Fruit fly (Drosophila melanogaster) whole organism, embryonic: Measurements from ENCODE around the gene Cipc.

Source experiments
- Aef1 ChIP-seq: fragments of 200-800 bp; sonication (Bioruptor generic); IDR thresholded peaks from 3 replicates; pipeline ENCODE4 v1.3.6; 2022; ENCODE audit warnings: missing biosample characterization, missing genetic modification characterization
- Bteb2 ChIP-seq: fragments of 200-800 bp; sonication (Bioruptor generic); optimal IDR thresholded peaks from 2 replicates; lab custom pipeline; 2016; ENCODE audit warnings: missing biosample characterization, missing genetic modification characterization
- CG10543 ChIP-seq: fragments of 200-800 bp; sonication (Bioruptor generic); optimal IDR thresholded peaks from 3 replicates; lab custom pipeline; 2017; ENCODE audit warnings: missing biosample characterization, mild to moderate bottlenecking, missing genetic modification characterization, moderate library complexity
- CG11085 ChIP-seq: fragments of 200-800 bp; sonication (Bioruptor generic); IDR thresholded peaks from 2 replicates; pipeline ENCODE4 v1.3.6; 2022; ENCODE audit warnings: missing biosample characterization, missing genetic modification characterization
- CG11560 ChIP-seq: fragments of 200-800 bp; sonication (Bioruptor generic); IDR thresholded peaks from 3 replicates; pipeline ENCODE4 v1.3.6; 2022; ENCODE audit warnings: missing biosample characterization, missing genetic modification characterization
- CG11723 ChIP-seq: fragments of 200-800 bp; sonication (Bioruptor generic); optimal IDR thresholded peaks from 2 replicates; lab custom pipeline; 2017; ENCODE audit warnings: missing biosample characterization, mild to moderate bottlenecking, missing genetic modification characterization
- CG13775 ChIP-seq: fragments of 200-800 bp; sonication (Bioruptor generic); optimal IDR thresholded peaks from 3 replicates; lab custom pipeline; 2017; ENCODE audit warnings: missing biosample characterization, mild to moderate bottlenecking, missing genetic modification characterization
- CG14667 ChIP-seq: fragments of 200-800 bp; sonication (Bioruptor generic); IDR thresholded peaks from 2 replicates; pipeline ENCODE4 v1.3.6; 2022; ENCODE audit warnings: missing biosample characterization, missing genetic modification characterization
- CG1602 ChIP-seq: fragments of 200-800 bp; sonication (Bioruptor generic); optimal IDR thresholded peaks from 3 replicates; lab custom pipeline; 2016; ENCODE audit warnings: missing biosample characterization, missing genetic modification characterization
- CG17361 ChIP-seq: fragments of 200-800 bp; sonication (Bioruptor generic); IDR thresholded peaks from 3 replicates; pipeline ENCODE4 v1.3.6; 2022; ENCODE audit warnings: missing biosample characterization, missing genetic modification characterization
- CG17385 ChIP-seq: fragments of 200-800 bp; sonication (Bioruptor generic); optimal IDR thresholded peaks from 3 replicates; lab custom pipeline; 2018; ENCODE audit warnings: missing biosample characterization, mild to moderate bottlenecking, missing genetic modification characterization
- CG17802 ChIP-seq: fragments of 200-800 bp; sonication (Bioruptor generic); optimal IDR thresholded peaks from 2 replicates; lab custom pipeline; 2018; ENCODE audit warnings: missing biosample characterization, mild to moderate bottlenecking, missing genetic modification characterization, moderate library complexity
- CG17912 ChIP-seq: fragments of 200-800 bp; sonication (Bioruptor generic); optimal IDR thresholded peaks from 2 replicates; lab custom pipeline; 2018; ENCODE audit warnings: missing biosample characterization, mild to moderate bottlenecking, missing genetic modification characterization
- CG2120 ChIP-seq: fragments of 200-800 bp; sonication (Bioruptor generic); optimal IDR thresholded peaks from 3 replicates; lab custom pipeline; 2016; ENCODE audit warnings: missing biosample characterization, missing genetic modification characterization
- CG2678 ChIP-seq: fragments of 200-800 bp; sonication (Bioruptor generic); optimal IDR thresholded peaks from 3 replicates; lab custom pipeline; 2019; ENCODE audit warnings: missing biosample characterization, mild to moderate bottlenecking, missing genetic modification characterization, moderate library complexity
- CG34376 ChIP-seq: fragments of 200-800 bp; sonication (Bioruptor generic); optimal IDR thresholded peaks from 2 replicates; lab custom pipeline; 2018; ENCODE audit warnings: missing biosample characterization, mild to moderate bottlenecking, missing genetic modification characterization
- CG4360 ChIP-seq: fragments of 200-800 bp; sonication (Bioruptor generic); IDR thresholded peaks from 2 replicates; pipeline ENCODE4 v1.3.6; 2022; ENCODE audit warnings: missing biosample characterization, missing genetic modification characterization
- CG6175 ChIP-seq: fragments of 200-800 bp; sonication (Bioruptor generic); IDR thresholded peaks from 3 replicates; pipeline ENCODE4 v1.3.6; 2022; ENCODE audit warnings: missing biosample characterization, missing genetic modification characterization
- CG6813 ChIP-seq: fragments of 200-800 bp; sonication (Bioruptor generic); optimal IDR thresholded peaks from 2 replicates; lab custom pipeline; 2017; ENCODE audit warnings: missing biosample characterization, missing genetic modification characterization, mild to moderate bottlenecking, moderate library complexity, missing genetic modification reagents
- CG9797 ChIP-seq: fragments of 200-800 bp; sonication (Bioruptor generic); optimal IDR thresholded peaks from 3 replicates; lab custom pipeline; 2018; ENCODE audit warnings: missing biosample characterization, mild to moderate bottlenecking, missing genetic modification characterization
- CkIIα-i1 ChIP-seq: fragments of 200-800 bp; sonication (Bioruptor generic); IDR thresholded peaks from 2 replicates; pipeline ENCODE4 v1.3.6; 2022; ENCODE audit warnings: missing biosample characterization, missing genetic modification characterization
- Dek ChIP-seq: fragments of 200-800 bp; sonication (Bioruptor generic); optimal IDR thresholded peaks from 3 replicates; lab custom pipeline; 2019; ENCODE audit warnings: missing biosample characterization, mild to moderate bottlenecking, missing genetic modification characterization, moderate library complexity
- Dfd ChIP-seq, 2 experiments: fragments of >200 bp; optimal IDR thresholded peaks; 2 replicates each; lab custom pipeline; 2017; ENCODE audit warnings: missing biosample characterization in 2 of 2, missing genetic modification characterization in 2 of 2
- Dref ChIP-seq: fragments of 200-800 bp; sonication (Bioruptor generic); IDR thresholded peaks from 2 replicates; pipeline ENCODE4 v1.3.6; 2022; ENCODE audit warnings: missing biosample characterization, missing genetic modification characterization
- Elba2 ChIP-seq: fragments of 200-800 bp; sonication (Bioruptor generic); optimal IDR thresholded peaks from 3 replicates; lab custom pipeline; 2016; ENCODE audit warnings: missing biosample characterization, missing genetic modification characterization
- HHEX ChIP-seq: fragments of 200-800 bp; sonication (Bioruptor generic); optimal IDR thresholded peaks from 3 replicates; lab custom pipeline; 2017; ENCODE audit warnings: missing biosample characterization, mild to moderate bottlenecking, missing genetic modification characterization, missing genetic modification reagents
- Kr ChIP-seq: fragments of 200-800 bp; sonication (Bioruptor generic); optimal IDR thresholded peaks from 2 replicates; lab custom pipeline; 2017; ENCODE audit warnings: missing biosample characterization, mild to moderate bottlenecking, missing genetic modification characterization
- Neu2 ChIP-seq: fragments of 200-800 bp; sonication (Bioruptor generic); optimal IDR thresholded peaks from 3 replicates; lab custom pipeline; 2016; ENCODE audit warnings: missing biosample characterization, missing genetic modification characterization, borderline replicate concordance
- PHDP ChIP-seq: fragments of 200-800 bp; sonication (Bioruptor generic); optimal IDR thresholded peaks from 3 replicates; lab custom pipeline; 2018; ENCODE audit warnings: missing biosample characterization, mild to moderate bottlenecking, missing genetic modification characterization, moderate library complexity
- Pdp1 ChIP-seq, 2 experiments: fragments of 200-800 bp; sonication (Bioruptor generic); optimal IDR thresholded peaks; 3 replicates each; lab custom pipeline; 2016; ENCODE audit warnings: missing biosample characterization in 2 of 2, missing genetic modification characterization in 2 of 2, mild to moderate bottlenecking in 1 of 2, moderate library complexity in 1 of 2
- ac ChIP-seq: fragments of 200-800 bp; sonication (Bioruptor generic); optimal IDR thresholded peaks from 3 replicates; lab custom pipeline; 2017; ENCODE audit warnings: missing biosample characterization, mild to moderate bottlenecking, missing genetic modification characterization
- bbx ChIP-seq: fragments of 200-800 bp; sonication (Bioruptor generic); IDR thresholded peaks from 2 replicates; pipeline ENCODE4 v1.3.6; 2022; ENCODE audit warnings: missing biosample characterization, missing genetic modification characterization; ENCODE audit not compliant: partially characterized antibody
- bigmax ChIP-seq: fragments of 200-800 bp; sonication (Bioruptor generic); optimal IDR thresholded peaks from 2 replicates; lab custom pipeline; 2018; ENCODE audit warnings: missing biosample characterization, mild to moderate bottlenecking, missing genetic modification characterization
- br ChIP-seq: fragments of >200 bp; optimal IDR thresholded peaks from 2 replicates; lab custom pipeline; 2017
- crp ChIP-seq, 2 experiments: fragments of 200-800 bp; sonication (Bioruptor generic); optimal IDR thresholded peaks; 2 replicates in 1 of 2; 3 replicates in 1 of 2; lab custom pipeline; 2017; ENCODE audit warnings: missing biosample characterization in 2 of 2, missing genetic modification characterization in 2 of 2, mild to moderate bottlenecking in 1 of 2, moderate library complexity in 1 of 2
- ems ChIP-seq: fragments of 200-800 bp; sonication (Bioruptor generic); optimal IDR thresholded peaks from 3 replicates; lab custom pipeline; 2016; ENCODE audit warnings: missing biosample characterization, missing genetic modification characterization
- eyg ChIP-seq: fragments of 200-800 bp; sonication (Bioruptor generic); optimal IDR thresholded peaks from 3 replicates; lab custom pipeline; 2016; ENCODE audit warnings: missing biosample characterization, missing genetic modification characterization
- fd3F ChIP-seq: fragments of 200-800 bp; sonication (Bioruptor generic); optimal IDR thresholded peaks from 2 replicates; lab custom pipeline; 2018; ENCODE audit warnings: missing biosample characterization, mild to moderate bottlenecking, missing genetic modification characterization, moderate library complexity
- gt ChIP-seq: fragments of 200-800 bp; sonication (Bioruptor generic); IDR thresholded peaks from 2 replicates; pipeline ENCODE4 v1.3.6; 2022; ENCODE audit warnings: missing biosample characterization, missing genetic modification characterization
- mld ChIP-seq: fragments of 200-800 bp; sonication (Bioruptor generic); IDR thresholded peaks from 3 replicates; pipeline ENCODE4 v1.3.6; 2022; ENCODE audit warnings: missing biosample characterization, missing genetic modification characterization; ENCODE audit not compliant: partially characterized antibody
- prd ChIP-seq, 3 experiments: fragments of >200 bp in 2 of 3; fragments of 200-800 bp in 1 of 3; sonication (Bioruptor generic) in 1 of 3; optimal IDR thresholded peaks in 2 of 3; IDR thresholded peaks in 1 of 3; 2 replicates in 2 of 3; 3 replicates in 1 of 3; pipeline versions ENCODE4 v1.3.6 to Lab custom; 2017 to 2022; ENCODE audit warnings: missing biosample characterization in 1 of 3, missing genetic modification characterization in 1 of 3
- shn ChIP-seq: fragments of 200-800 bp; sonication (Bioruptor generic); optimal IDR thresholded peaks from 3 replicates; lab custom pipeline; 2016; ENCODE audit warnings: missing biosample characterization, missing genetic modification characterization
- sna ChIP-seq: fragments of 200-800 bp; sonication (Bioruptor generic); IDR thresholded peaks from 2 replicates; pipeline ENCODE4 v1.3.6; 2022; ENCODE audit warnings: missing biosample characterization, missing genetic modification characterization; ENCODE audit not compliant: partially characterized antibody
- tll ChIP-seq, 2 experiments: fragments of 200-800 bp in 1 of 2; fragments of >200 bp in 1 of 2; sonication (Bioruptor generic) in 1 of 2; optimal IDR thresholded peaks; 2 replicates each; lab custom pipeline; 2017 to 2019; ENCODE audit warnings: missing biosample characterization in 2 of 2, missing genetic modification characterization in 2 of 2, mild to moderate bottlenecking in 1 of 2, moderate library complexity in 1 of 2
- tna ChIP-seq: fragments of 200-800 bp; sonication (Bioruptor generic); IDR thresholded peaks from 2 replicates; pipeline ENCODE4 v1.3.6; 2022; ENCODE audit warnings: missing biosample characterization, missing genetic modification characterization; ENCODE audit not compliant: partially characterized antibody
- unpg ChIP-seq: fragments of 200-800 bp; sonication (Bioruptor generic); optimal IDR thresholded peaks from 3 replicates; lab custom pipeline; 2018; ENCODE audit warnings: missing biosample characterization, mild to moderate bottlenecking, missing genetic modification characterization, moderate library complexity
- zen ChIP-seq: fragments of 200-800 bp; sonication (Bioruptor generic); optimal IDR thresholded peaks from 3 replicates; lab custom pipeline; 2018; ENCODE audit warnings: missing biosample characterization, mild to moderate bottlenecking, missing genetic modification characterization, moderate library complexity
- zen2 ChIP-seq: fragments of 200-800 bp; sonication (Bioruptor generic); IDR thresholded peaks from 3 replicates; pipeline ENCODE4 v1.3.6; 2022; ENCODE audit warnings: missing biosample characterization, missing genetic modification characterization; ENCODE audit not compliant: partially characterized antibody

Gene Cipc

dm6 chr3R:26106595-26107152 lies at the start of gene Cipc (continued):
- peak; percentile 63 for TF ChIP-seq fd3F
- TF ChIP-seq Dref: 0 out of 2 replicates have a peak, but pooled peaks have one; percentile 34
- peak; percentile 70; the same call in 2 of the 3 replicates for TF ChIP-seq CG17361 (GFP tag; lab: Robert Waterston, UW)
- TF ChIP-seq CG4360 (GFP tag; lab: Robert Waterston, UW): no peak
- no peak for TF ChIP-seq CG17802 (tag; lab: Kevin White, UChicago)
- peak; percentile 33 for TF ChIP-seq CG11723 (GFP tag; lab: Kevin White, UChicago)
- no peak for TF ChIP-seq Elba2 (GFP tag; lab: Kevin White, UChicago)
- no peak for TF ChIP-seq CkIIα-i1
- TF ChIP-seq gt (GFP tag; lab: Robert Waterston, UW): no peak
- peak; percentile 53; the same call in 2 of the 3 replicates for TF ChIP-seq Aef1 (GFP tag; lab: Robert Waterston, UW)
- TF ChIP-seq sna (GFP tag; lab: Robert Waterston, UW): no peak
- no peak for TF ChIP-seq eyg
- TF ChIP-seq tll (GFP tag; optimal IDR thresholded peaks at IDR 0.05; lab: Kevin White, UChicago): no peak
- peak; percentile 35; the same call in 1 of the 2 replicates for TF ChIP-seq bbx
- TF ChIP-seq Dek: peak; percentile 83
- peak; percentile 72 for TF ChIP-seq unpg
- peak; percentile 94 for TF ChIP-seq CG10543
- TF ChIP-seq bigmax (GFP tag; lab: Kevin White, UChicago): no peak
- peak; percentile 66 for TF ChIP-seq CG13775 (GFP tag; lab: Kevin White, UChicago)
- no peak for TF ChIP-seq Kr (GFP tag; lab: Kevin White, UChicago)
- peak; percentile 44; the same call in 1 of the 2 replicates for TF ChIP-seq tna (GFP tag; lab: Robert Waterston, UW)
- TF ChIP-seq shn (GFP tag; lab: Kevin White, UChicago): no peak
- TF ChIP-seq CG6813 (GFP tag; lab: Kevin White, UChicago): peak; percentile 72
- peak in 1 of 2 experiments; percentile 35 for TF ChIP-seq Pdp1 (GFP tag; optimal IDR thresholded peaks at IDR 0.05; lab: Kevin White, UChicago)
- TF ChIP-seq Neu2 (GFP tag; lab: Kevin White, UChicago): no peak
- TF ChIP-seq prd (optimal IDR thresholded peaks at IDR 0.05; lab: Kevin White, UChicago): no peak
- peak; percentile 72 for TF ChIP-seq prd (GFP tag; IDR thresholded peaks at IDR 0.05; lab: Robert Waterston, UW)
- TF ChIP-seq Bteb2 (GFP tag; lab: Kevin White, UChicago): no peak
- no peak for TF ChIP-seq Dfd (GFP tag; optimal IDR thresholded peaks at IDR 0.05; lab: Kevin White, UChicago)
- TF ChIP-seq CG2678 (tag; lab: Kevin White, UChicago): peak; percentile 90
- TF ChIP-seq CG34376 (GFP tag; lab: Kevin White, UChicago): peak; percentile 71
- TF ChIP-seq HHEX (GFP tag; lab: Kevin White, UChicago): peak; percentile 79
- peak; percentile 66 for TF ChIP-seq CG2120 (GFP tag; lab: Kevin White, UChicago)
- TF ChIP-seq CG1602 (GFP tag; lab: Kevin White, UChicago): peak; percentile 23
- TF ChIP-seq zen2 (GFP tag; lab: Robert Waterston, UW): no peak
- peak; percentile 87 for TF ChIP-seq PHDP (tag; lab: Kevin White, UChicago)
- 0 out of 3 replicates have a peak, but pooled peaks have one; percentile 25 for TF ChIP-seq CG11560 (tag; lab: Robert Waterston, UW)
- no peak for TF ChIP-seq CG9797 (GFP tag; lab: Kevin White, UChicago)
- no peak for TF ChIP-seq crp (GFP tag; optimal IDR thresholded peaks at IDR 0.05; lab: Kevin White, UChicago)
- no peak for TF ChIP-seq ems
- TF ChIP-seq zen: no peak
- TF ChIP-seq CG11085 (GFP tag; lab: Robert Waterston, UW): no peak
- TF ChIP-seq br (lab: Kevin White, UChicago): no peak
- peak; percentile 60 for TF ChIP-seq CG14667 (GFP tag; lab: Robert Waterston, UW)
- TF ChIP-seq CG17385 (GFP tag; lab: Kevin White, UChicago): peak; percentile 74
- TF ChIP-seq mld (GFP tag; lab: Robert Waterston, UW): no peak
- no peak for TF ChIP-seq CG17912 (GFP tag; lab: Kevin White, UChicago)
- no peak for TF ChIP-seq ac
- TF ChIP-seq CG6175 (GFP tag; lab: Robert Waterston, UW): peak; percentile 81; the same call in 2 of the 3 replicates
